Fruit fly (Drosophila melanogaster) whole organism: ENCODE results near the gene Alg2.

Source experiments
- CG8478 ChIP-seq: fragments of >200 bp; optimal IDR thresholded peaks from 2 replicates; lab custom pipeline; 2018; ENCODE audit warnings: inconsistent platforms
- Dll ChIP-seq: fragments of >200 bp; optimal IDR thresholded peaks from 2 replicates; lab custom pipeline; 2017
- psq ChIP-seq: fragments of >200 bp; optimal IDR thresholded peaks from 2 replicates; lab custom pipeline; 2017
- usp ChIP-seq: fragments of >200 bp; optimal IDR thresholded peaks from 2 replicates; lab custom pipeline; 2017; ENCODE audit warnings: missing biosample characterization, missing genetic modification characterization, mixed read lengths

DNA sequence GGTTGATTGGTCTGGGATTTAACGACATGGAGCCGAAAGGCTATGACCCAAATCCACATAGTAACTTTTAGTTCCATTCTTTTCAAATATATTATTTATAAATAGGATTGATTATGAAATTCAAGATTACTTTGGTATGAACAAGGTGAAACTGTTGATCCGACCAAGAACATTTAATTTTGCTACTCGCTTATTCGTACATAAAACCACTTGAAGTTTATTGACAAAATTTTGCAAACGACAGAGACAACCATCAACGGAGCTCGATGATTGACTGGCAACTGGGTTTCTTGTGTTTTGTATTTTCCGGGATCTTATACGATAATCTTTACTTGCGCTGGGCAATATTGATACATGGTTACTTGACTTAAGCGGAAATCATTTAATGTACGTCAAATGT lies 29.2 kb upstream of the Alg2 start, which contains the start of gene CG45067:
- TF ChIP-seq Dll (lab: Kevin White, UChicago): no peak
- TF ChIP-seq CG8478: no peak
- TF ChIP-seq usp: no peak
- no peak for TF ChIP-seq psq (lab: Kevin White, UChicago)
